Worm (Caenorhabditis elegans) whole organism, L2 larva: ENCODE measurements around the gene srh-251.

Experiments
- Y55F3AM.14 ChIP-seq: fragments of 200-800 bp; sonication (Bioruptor generic); optimal IDR thresholded peaks from 2 replicates; lab custom pipeline; 2018; ENCODE audit warnings: mild to moderate bottlenecking, missing genetic modification characterization, missing compliant biosample characterization
- egl-27 ChIP-seq: sonication (generic microtip); optimal IDR thresholded peaks from 3 replicates; lab custom pipeline; 2017; ENCODE audit warnings: missing biosample characterization, missing genetic modification reagents, missing genetic modification characterization
- elt-1 ChIP-seq: fragments of 150-350 bp; optimal IDR thresholded peaks from 2 replicates; lab custom pipeline; 2014; ENCODE audit warnings: missing biosample characterization, missing genetic modification characterization
- ztf-11 ChIP-seq: sonication (generic microtip); optimal IDR thresholded peaks from 2 replicates; lab custom pipeline; 2017; ENCODE audit warnings: missing biosample characterization, missing genetic modification characterization

ce11 chrV:15347292-15347691 is 32.4 kb downstream of the srh-251 start, which contains the start of gene C29F3.3:
- TF ChIP-seq elt-1 (tag; lab: Kevin White, UChicago) (no peak), Y55F3AM.14 (GFP tag; lab: Kevin White, UChicago) (no peak), egl-27 (no peak), ztf-11 (tag; lab: Kevin White, UChicago) (no peak)
